Worm (Caenorhabditis elegans) whole organism, L4 larva: ENCODE results near the gene F52E1.2.
"Not testable (repeated sequence)": the region's sequence is repeated elsewhere in the genome, so short reads cannot be mapped to it uniquely, and the experiment has no call there.

Experiments used
- D1046.2 ChIP-seq: fragments of 200-800 bp; sonication (Bioruptor generic); IDR thresholded peaks from 2 replicates; pipeline ENCODE4 v1.3.6; 2022; ENCODE audit warnings: missing genetic modification characterization, missing compliant biosample characterization
- F26F4.8 ChIP-seq: fragments of 200-800 bp; sonication (Bioruptor generic); conservative IDR thresholded peaks from 2 replicates; pipeline ENCODE4 v1.3.6; 2022; ENCODE audit warnings: missing genetic modification characterization, missing compliant biosample characterization
- F44E2.7 ChIP-seq: fragments of 200-800 bp; sonication (Bioruptor generic); IDR thresholded peaks from 2 replicates; pipeline ENCODE4 v2.1.2; 2022; ENCODE audit warnings: missing genetic modification characterization, missing compliant biosample characterization
- T26A8.4 ChIP-seq: fragments of 200-800 bp; sonication (Bioruptor generic); IDR thresholded peaks from 2 replicates; pipeline ENCODE4 v1.3.6; 2022; ENCODE audit warnings: missing genetic modification characterization, missing compliant biosample characterization
- Y48G9A.11 ChIP-seq: fragments of 200-800 bp; sonication (Bioruptor generic); IDR thresholded peaks from 2 replicates; pipeline ENCODE4 v1.3.6; 2022; ENCODE audit warnings: missing genetic modification reagents, missing genetic modification characterization, missing compliant biosample characterization
- Y75B8A.6 ChIP-seq: fragments of 200-800 bp; sonication (Bioruptor generic); IDR thresholded peaks from 2 replicates; pipeline ENCODE4 v1.3.6; 2022; ENCODE audit warnings: missing genetic modification reagents, missing genetic modification characterization, missing compliant biosample characterization
- ZK337.2 ChIP-seq: fragments of 200-800 bp; sonication (Bioruptor generic); IDR thresholded peaks from 2 replicates; pipeline ENCODE4 v1.3.6; 2022; ENCODE audit warnings: missing genetic modification reagents, missing genetic modification characterization, missing compliant biosample characterization
- arid-1 ChIP-seq: fragments of 200-800 bp; sonication (Bioruptor generic); conservative IDR thresholded peaks from 2 replicates; pipeline ENCODE4 v1.3.6; 2022; ENCODE audit warnings: missing genetic modification reagents, missing genetic modification characterization, missing compliant biosample characterization
- ceh-20 ChIP-seq: fragments of 200-800 bp; sonication (Bioruptor generic); IDR thresholded peaks from 2 replicates; pipeline ENCODE4 v1.3.6; 2022; ENCODE audit warnings: missing genetic modification reagents, missing genetic modification characterization, missing compliant biosample characterization
- dmd-6 ChIP-seq: fragments of 200-800 bp; sonication (Bioruptor generic); IDR thresholded peaks from 2 replicates; pipeline ENCODE4 v1.3.6; 2022; ENCODE audit warnings: missing genetic modification reagents, missing genetic modification characterization, missing compliant biosample characterization
- dmd-8 ChIP-seq: fragments of 200-800 bp; sonication (Bioruptor generic); IDR thresholded peaks from 2 replicates; pipeline ENCODE4 v1.3.6; 2022; ENCODE audit warnings: missing genetic modification characterization, missing compliant biosample characterization
- dmd-9 ChIP-seq: fragments of 200-800 bp; sonication (Bioruptor generic); IDR thresholded peaks from 2 replicates; pipeline ENCODE4 v1.3.6; 2022; ENCODE audit warnings: missing genetic modification reagents, missing genetic modification characterization, missing compliant biosample characterization
- egl-43 ChIP-seq: fragments of 200-800 bp; sonication (Bioruptor generic); IDR thresholded peaks from 2 replicates; pipeline ENCODE4 v1.3.6; 2022; ENCODE audit warnings: missing genetic modification reagents, missing genetic modification characterization, missing compliant biosample characterization
- fos-1 ChIP-seq: fragments of 150-350 bp; optimal IDR thresholded peaks from 2 replicates; lab custom pipeline; 2014; ENCODE audit warnings: missing biosample characterization, missing genetic modification characterization
- hlh-30 ChIP-seq: sonication (generic microtip); optimal IDR thresholded peaks from 2 replicates; lab custom pipeline; 2017; ENCODE audit warnings: antibody characterized with exemption, mild to moderate bottlenecking, missing genetic modification characterization, missing compliant biosample characterization; ENCODE audit not compliant: insufficient read depth
- hmg-1.1 ChIP-seq: fragments of 200-800 bp; sonication (Bioruptor generic); IDR thresholded peaks from 2 replicates; pipeline ENCODE4 v1.3.6; 2022; ENCODE audit warnings: missing genetic modification reagents, missing genetic modification characterization, missing compliant biosample characterization
- lim-7 ChIP-seq: fragments of 200-800 bp; sonication (Bioruptor generic); IDR thresholded peaks from 2 replicates; pipeline ENCODE4 v1.3.6; 2022; ENCODE audit warnings: missing genetic modification characterization, missing compliant biosample characterization
- lin-1 ChIP-seq: fragments of 200-800 bp; sonication (Bioruptor generic); IDR thresholded peaks from 2 replicates; pipeline ENCODE4 v1.3.6; 2022; ENCODE audit warnings: missing genetic modification reagents, missing genetic modification characterization, missing compliant biosample characterization
- lin-38 ChIP-seq: fragments of 200-800 bp; sonication (Bioruptor generic); IDR thresholded peaks from 2 replicates; pipeline ENCODE4 v1.3.6; 2022; ENCODE audit warnings: missing genetic modification reagents, missing genetic modification characterization, missing compliant biosample characterization
- lsy-2 ChIP-seq, 2 experiments: fragments of 150-350 bp in 1 of 2; sonication (generic microtip) in 1 of 2; optimal IDR thresholded peaks; 2 replicates each; lab custom pipeline; 2014 to 2017; ENCODE audit warnings: missing biosample characterization in 2 of 2, missing genetic modification characterization in 2 of 2
- madf-5 ChIP-seq, 2 experiments: fragments of 200-800 bp; sonication (Bioruptor generic); IDR thresholded peaks; 2 replicates each; pipeline ENCODE4 v1.3.6; 2022; ENCODE audit warnings: missing compliant biosample characterization in 2 of 2, missing genetic modification characterization in 2 of 2
- madf-9 ChIP-seq: fragments of 200-800 bp; sonication (Bioruptor generic); conservative IDR thresholded peaks from 2 replicates; pipeline ENCODE4 v1.3.6; 2022; ENCODE audit warnings: missing genetic modification reagents, missing genetic modification characterization, missing compliant biosample characterization
- mdt-29 ChIP-seq: fragments of 200-800 bp; sonication (Bioruptor generic); IDR thresholded peaks from 2 replicates; pipeline ENCODE4 v1.3.6; 2022; ENCODE audit warnings: missing genetic modification reagents, missing genetic modification characterization, missing compliant biosample characterization
- mes-2 ChIP-seq: sonication (generic microtip); optimal IDR thresholded peaks from 2 replicates; lab custom pipeline; 2016; ENCODE audit warnings: missing genotype, mild to moderate bottlenecking, missing genetic modification characterization, missing compliant biosample characterization; ENCODE audit not compliant: poor library complexity, severe bottlenecking
- mxl-2 ChIP-seq: fragments of 200-800 bp; sonication (Bioruptor generic); conservative IDR thresholded peaks from 2 replicates; pipeline ENCODE4 v1.3.6; 2022; ENCODE audit warnings: missing genetic modification reagents, missing genetic modification characterization, missing compliant biosample characterization
- nhr-11 ChIP-seq: fragments of 150-350 bp; optimal IDR thresholded peaks from 2 replicates; lab custom pipeline; 2014; ENCODE audit warnings: missing biosample characterization, missing genetic modification characterization
- nhr-41 ChIP-seq: fragments of 200-800 bp; sonication (Bioruptor generic); IDR thresholded peaks from 2 replicates; pipeline ENCODE4 v1.3.6; 2022; ENCODE audit warnings: missing genetic modification reagents, missing genetic modification characterization, missing compliant biosample characterization
- pha-4 ChIP-seq, 2 experiments: fragments of 150-350 bp in 1 of 2; fragments of 200-800 bp in 1 of 2; sonication (Bioruptor generic) in 1 of 2; IDR thresholded peaks in 1 of 2; optimal IDR thresholded peaks in 1 of 2; 2 replicates each; pipeline versions ENCODE4 v1.3.6 to Lab custom; 2014 to 2022; ENCODE audit warnings: missing genetic modification characterization in 2 of 2, missing genetic modification reagents in 2 of 2, missing biosample characterization in 1 of 2, missing compliant biosample characterization in 1 of 2
- snpc-1.2 ChIP-seq: fragments of 200-800 bp; sonication (Bioruptor generic); IDR thresholded peaks from 2 replicates; pipeline ENCODE4 v1.3.6; 2022; ENCODE audit warnings: missing genetic modification reagents, missing genetic modification characterization, missing compliant biosample characterization
- tra-1 ChIP-seq: fragments of 200-800 bp; sonication (Bioruptor generic); IDR thresholded peaks from 2 replicates; pipeline ENCODE4 v1.3.6; 2022; ENCODE audit warnings: missing genetic modification reagents, missing genetic modification characterization, missing compliant biosample characterization
- unc-62 ChIP-seq, 3 experiments: fragments of 150-350 bp in 1 of 3; sonication (generic microtip); optimal IDR thresholded peaks in 2 of 3; peaks in 1 of 3; 1 replicate in 1 of 3; 2 replicates in 2 of 3; lab custom pipeline; 2014 to 2017; ENCODE audit warnings: missing biosample characterization in 3 of 3, missing genetic modification characterization in 3 of 3, missing genetic modification reagents in 3 of 3, missing genotype in 1 of 3
- vab-7 ChIP-seq: fragments of 200-800 bp; sonication (Bioruptor generic); IDR thresholded peaks from 2 replicates; pipeline ENCODE4 v1.3.6; 2022; ENCODE audit warnings: missing genetic modification reagents, missing genetic modification characterization, missing compliant biosample characterization

The F52E1.2 gene

ce11 chrV:8426741-8427457 is 16.5 kb downstream of the F52E1.2 start (continued):
- TF ChIP-seq mdt-29 (GFP tag; lab: Robert Waterston, UW) (no peak), nhr-11 (tag; lab: Kevin White, UChicago) (no peak), mxl-2 (no peak), F44E2.7 (GFP tag; lab: Robert Waterston, UW) (no peak), fos-1 (tag; lab: Kevin White, UChicago) (no peak)
- TF ChIP-seq, all 104 proteins: peak for 8

ce11 chrV:8428585-8429414 is 18.4 kb downstream of the F52E1.2 start:
- TF ChIP-seq mes-2 (no peak), unc-62 (GFP tag; optimal IDR thresholded peaks at IDR 0.05 in 1 of 2; lab: Kevin White, UChicago) (peak in 1 of 2 experiments; percentile 96), unc-62 (tag; optimal IDR thresholded peaks at IDR 0.05; lab: Kevin White, UChicago) (no peak), hlh-30 (tag; lab: Kevin White, UChicago) (peak; percentile 38), hmg-1.1 (0 out of 2 replicates have a peak, but pooled peaks have one; percentile 22), lsy-2 (tag; optimal IDR thresholded peaks at IDR 0.05; lab: Kevin White, UChicago) (peak in 1 of 2 experiments; percentile 44)

DNA sequence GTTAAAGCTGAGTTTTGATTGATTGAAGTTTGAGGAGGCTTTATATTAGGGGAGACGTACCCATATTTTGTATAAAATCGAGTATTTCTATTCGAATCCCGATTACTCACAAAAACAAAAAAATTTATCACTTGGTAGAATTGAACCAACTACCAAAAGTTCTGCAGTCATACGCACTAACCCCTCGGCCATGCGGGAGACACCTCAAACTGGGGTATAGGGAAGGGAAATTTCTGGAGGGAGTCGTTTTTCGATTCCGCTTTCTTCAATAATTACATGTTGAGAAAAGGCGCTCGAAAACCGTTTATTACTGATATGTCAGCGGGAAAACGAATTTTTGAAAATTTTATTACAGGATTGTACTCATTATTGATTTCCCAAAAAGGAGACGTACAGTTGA is 20.9 kb downstream of the F52E1.2 start:
- peak; percentile 75 for TF ChIP-seq F26F4.8 (GFP tag; lab: Robert Waterston, UW)
- peak; percentile 75 for TF ChIP-seq egl-43 (GFP tag; lab: Robert Waterston, UW)
- TF ChIP-seq dmd-9 (GFP tag; lab: Robert Waterston, UW) = 0 out of 2 replicates have a peak, but pooled peaks have one; percentile 39
- peak; percentile 63; the same call in 1 of the 2 replicates for TF ChIP-seq lin-1 (GFP tag; lab: Robert Waterston, UW)
- TF ChIP-seq D1046.2 (GFP tag; lab: Robert Waterston, UW) = 0 out of 2 replicates have a peak, but pooled peaks have one; percentile 44
- TF ChIP-seq madf-9 (GFP tag; lab: Robert Waterston, UW) = 0 out of 2 replicates have a peak, but pooled peaks have one; percentile 48
- peak; percentile 33; the same call in 1 of the 2 replicates for TF ChIP-seq pha-4 (GFP tag; IDR thresholded peaks at IDR 0.05; lab: Robert Waterston, UW)
- TF ChIP-seq pha-4 (tag; optimal IDR thresholded peaks at IDR 0.05; lab: Kevin White, UChicago) = not testable (repeated sequence)
- peak; percentile 77 for TF ChIP-seq lim-7 (GFP tag; lab: Robert Waterston, UW)
- TF ChIP-seq snpc-1.2 = 0 out of 2 replicates have a peak, but pooled peaks have one; percentile 24
- 0 out of 2 replicates have a peak, but pooled peaks have one; percentile 43 for TF ChIP-seq nhr-41 (GFP tag; lab: Robert Waterston, UW)
- TF ChIP-seq arid-1 (GFP tag; lab: Robert Waterston, UW) = peak; percentile 78
- peak; percentile 46; the same call in 1 of the 2 replicates for TF ChIP-seq hmg-1.1
- TF ChIP-seq vab-7 (GFP tag; lab: Robert Waterston, UW) = peak; percentile 66
- TF ChIP-seq Y48G9A.11 = 0 out of 2 replicates have a peak, but pooled peaks have one; percentile 28
- TF ChIP-seq ceh-20 (GFP tag; lab: Robert Waterston, UW) = 0 out of 2 replicates have a peak, but pooled peaks have one; percentile 58
- peak; percentile 87 for TF ChIP-seq dmd-8
- 0 out of 2 replicates have a peak, but pooled peaks have one; percentile 33 for TF ChIP-seq ZK337.2 (GFP tag; lab: Robert Waterston, UW)
- TF ChIP-seq tra-1 = peak; percentile 30; the same call in 1 of the 2 replicates
- TF ChIP-seq lin-38 = peak; percentile 65
- 0 out of 2 replicates have a peak, but pooled peaks have one; percentile 14 for TF ChIP-seq dmd-6 (GFP tag; lab: Robert Waterston, UW)
- 0 out of 2 replicates have a peak, but pooled peaks have one; percentile 76 for TF ChIP-seq Y75B8A.6 (GFP tag; lab: Robert Waterston, UW)
- peak; percentile 45; the same call in 1 of the 2 replicates for TF ChIP-seq T26A8.4 (GFP tag; lab: Robert Waterston, UW)
- TF ChIP-seq mes-2 = peak; percentile 14
- TF ChIP-seq madf-5 (GFP tag; IDR thresholded peaks at IDR 0.05; lab: Robert Waterston, UW) = 0 out of 4 replicates have a peak, but pooled peaks of 1 of the 2 experiments have one; percentile 54
